Fruit fly (Drosophila melanogaster) whole organism, embryonic: ENCODE data around the gene CG14965.

Source experiments
- BEAF-32 ChIP-seq: fragments of 200-800 bp; sonication (Bioruptor generic); optimal IDR thresholded peaks from 3 replicates; lab custom pipeline; 2017; ENCODE audit warnings: missing biosample characterization, missing genetic modification characterization, mild to moderate bottlenecking, moderate library complexity, missing genetic modification reagents
- C15 ChIP-seq: fragments of 200-800 bp; sonication (Bioruptor generic); IDR thresholded peaks from 3 replicates; pipeline ENCODE4 v1.3.6; 2022; ENCODE audit warnings: missing biosample characterization, missing genetic modification characterization
- CG13287 ChIP-seq: fragments of 200-800 bp; sonication (Bioruptor generic); IDR thresholded peaks from 2 replicates; pipeline ENCODE4 v1.3.6; 2022; ENCODE audit warnings: missing biosample characterization, missing genetic modification characterization; ENCODE audit not compliant: partially characterized antibody
- CG13424 ChIP-seq: fragments of 200-800 bp; sonication (Bioruptor generic); optimal IDR thresholded peaks from 2 replicates; lab custom pipeline; 2019; ENCODE audit warnings: missing biosample characterization, mild to moderate bottlenecking, missing genetic modification characterization, moderate library complexity
- CG14710 ChIP-seq: fragments of 200-800 bp; sonication (Bioruptor generic); optimal IDR thresholded peaks from 3 replicates; lab custom pipeline; 2019; ENCODE audit warnings: missing biosample characterization, mild to moderate bottlenecking, missing genetic modification characterization, moderate library complexity
- CG15479 ChIP-seq: fragments of 200-800 bp; sonication (Bioruptor generic); optimal IDR thresholded peaks from 3 replicates; lab custom pipeline; 2019; ENCODE audit warnings: missing biosample characterization, mild to moderate bottlenecking, missing genetic modification characterization, moderate library complexity
- CG17385 ChIP-seq: fragments of 200-800 bp; sonication (Bioruptor generic); optimal IDR thresholded peaks from 3 replicates; lab custom pipeline; 2018; ENCODE audit warnings: missing biosample characterization, mild to moderate bottlenecking, missing genetic modification characterization
- CG3065 ChIP-seq: fragments of 200-800 bp; sonication (Bioruptor generic); optimal IDR thresholded peaks from 2 replicates; lab custom pipeline; 2016; ENCODE audit warnings: missing biosample characterization, missing genetic modification characterization
- CG34376 ChIP-seq: fragments of 200-800 bp; sonication (Bioruptor generic); optimal IDR thresholded peaks from 2 replicates; lab custom pipeline; 2018; ENCODE audit warnings: missing biosample characterization, mild to moderate bottlenecking, missing genetic modification characterization
- CG3995 ChIP-seq: fragments of 200-800 bp; sonication (Bioruptor generic); optimal IDR thresholded peaks from 3 replicates; lab custom pipeline; 2016; ENCODE audit warnings: missing biosample characterization, missing genetic modification characterization
- CG5953 ChIP-seq: fragments of 200-800 bp; sonication (Bioruptor generic); IDR thresholded peaks from 2 replicates; pipeline ENCODE4 v1.3.6; 2022; ENCODE audit warnings: missing biosample characterization, missing genetic modification characterization
- CG8924 ChIP-seq: fragments of 200-800 bp; optimal IDR thresholded peaks from 3 replicates; lab custom pipeline; 2019; ENCODE audit warnings: missing biosample characterization, mild to moderate bottlenecking, missing genetic modification characterization, moderate library complexity
- CG9797 ChIP-seq: fragments of 200-800 bp; sonication (Bioruptor generic); optimal IDR thresholded peaks from 3 replicates; lab custom pipeline; 2018; ENCODE audit warnings: missing biosample characterization, mild to moderate bottlenecking, missing genetic modification characterization
- CoRest ChIP-seq: fragments of 200-800 bp; sonication (Bioruptor generic); optimal IDR thresholded peaks from 3 replicates; lab custom pipeline; 2018; ENCODE audit warnings: missing biosample characterization, mild to moderate bottlenecking, missing genetic modification characterization, moderate library complexity
- Deaf1 ChIP-seq: fragments of 200-800 bp; optimal IDR thresholded peaks from 3 replicates; lab custom pipeline; 2019; ENCODE audit warnings: missing biosample characterization, mild to moderate bottlenecking, missing genetic modification characterization, moderate library complexity
- Dref ChIP-seq: fragments of 200-800 bp; sonication (Bioruptor generic); IDR thresholded peaks from 2 replicates; pipeline ENCODE4 v1.3.6; 2022; ENCODE audit warnings: missing biosample characterization, missing genetic modification characterization
- GATAe ChIP-seq: fragments of 200-800 bp; sonication (Bioruptor generic); conservative IDR thresholded peaks from 2 replicates; pipeline ENCODE4 v1.3.6; 2022; ENCODE audit warnings: missing biosample characterization, missing genetic modification characterization
- Gug ChIP-seq: fragments of 200-800 bp; sonication (Bioruptor generic); IDR thresholded peaks from 4 replicates; pipeline ENCODE4 v1.3.6; 2022; ENCODE audit warnings: missing biosample characterization, missing genetic modification characterization
- Myb ChIP-seq: fragments of 200-800 bp; sonication (Bioruptor generic); optimal IDR thresholded peaks from 2 replicates; lab custom pipeline; 2016; ENCODE audit warnings: missing biosample characterization, missing genetic modification characterization
- NfI ChIP-seq: fragments of 200-800 bp; sonication (Bioruptor generic); optimal IDR thresholded peaks from 3 replicates; lab custom pipeline; 2018; ENCODE audit warnings: missing biosample characterization, mild to moderate bottlenecking, missing genetic modification characterization, moderate library complexity
- Rfx ChIP-seq: fragments of 200-800 bp; sonication (Bioruptor generic); IDR thresholded peaks from 2 replicates; pipeline ENCODE4 v1.3.6; 2022; ENCODE audit warnings: missing biosample characterization, missing genetic modification characterization
- Spps ChIP-seq: fragments of 200-800 bp; sonication (Bioruptor generic); optimal IDR thresholded peaks from 2 replicates; lab custom pipeline; 2018; ENCODE audit warnings: missing biosample characterization, mild to moderate bottlenecking, missing genetic modification characterization
- bab2 ChIP-seq: fragments of 200-800 bp; sonication (Bioruptor generic); optimal IDR thresholded peaks from 2 replicates; lab custom pipeline; 2016; ENCODE audit warnings: missing biosample characterization, missing genetic modification characterization
- cg ChIP-seq: fragments of 200-800 bp; sonication (Bioruptor generic); optimal IDR thresholded peaks from 3 replicates; lab custom pipeline; 2019; ENCODE audit warnings: missing biosample characterization, mild to moderate bottlenecking, missing genetic modification characterization, moderate library complexity
- crol ChIP-seq: fragments of 200-800 bp; sonication (Bioruptor generic); IDR thresholded peaks from 2 replicates; pipeline ENCODE4 v1.3.6; 2022; ENCODE audit warnings: missing biosample characterization, missing genetic modification characterization
- ftz-f1 ChIP-seq: fragments of 200-800 bp; sonication (Bioruptor generic); optimal IDR thresholded peaks from 2 replicates; lab custom pipeline; 2016; ENCODE audit warnings: missing biosample characterization, missing genetic modification characterization
- gfzf ChIP-seq: fragments of 200-800 bp; sonication (Bioruptor generic); optimal IDR thresholded peaks from 2 replicates; lab custom pipeline; 2016; ENCODE audit warnings: missing biosample characterization, mild to moderate bottlenecking, missing genetic modification characterization, moderate library complexity
- kah ChIP-seq: fragments of 200-800 bp; sonication (Bioruptor generic); optimal IDR thresholded peaks from 2 replicates; lab custom pipeline; 2018; ENCODE audit warnings: missing biosample characterization, mild to moderate bottlenecking, missing genetic modification characterization
- knrl ChIP-seq: fragments of 200-800 bp; sonication (Bioruptor generic); IDR thresholded peaks from 3 replicates; pipeline ENCODE4 v1.3.6; 2022; ENCODE audit warnings: missing biosample characterization, missing genetic modification characterization; ENCODE audit not compliant: partially characterized antibody
- lola ChIP-seq, 3 experiments: fragments of >200 bp in 2 of 3; fragments of 200-800 bp in 1 of 3; sonication (Bioruptor generic) in 1 of 3; optimal IDR thresholded peaks; 2 replicates each; lab custom pipeline; 2017 to 2019; ENCODE audit warnings: missing biosample characterization in 3 of 3, missing genetic modification characterization in 3 of 3, mild to moderate bottlenecking in 1 of 3, moderate library complexity in 1 of 3
- oc ChIP-seq: fragments of 200-800 bp; sonication (Bioruptor generic); optimal IDR thresholded peaks from 2 replicates; lab custom pipeline; 2018; ENCODE audit warnings: missing biosample characterization, mild to moderate bottlenecking, missing genetic modification characterization, moderate library complexity
- phol ChIP-seq: fragments of 200-800 bp; sonication (Bioruptor generic); optimal IDR thresholded peaks from 3 replicates; lab custom pipeline; 2018; ENCODE audit warnings: missing biosample characterization, mild to moderate bottlenecking, missing genetic modification characterization, moderate library complexity
- rib ChIP-seq: fragments of 200-800 bp; sonication (Bioruptor generic); IDR thresholded peaks from 2 replicates; pipeline ENCODE4 v1.3.6; 2022; ENCODE audit warnings: missing biosample characterization, missing genetic modification characterization
- sr ChIP-seq: fragments of 200-800 bp; sonication (Bioruptor generic); IDR thresholded peaks from 3 replicates; pipeline ENCODE4 v1.3.6; 2022; ENCODE audit warnings: missing biosample characterization, missing genetic modification characterization
- twi ChIP-seq: fragments of 200-800 bp; optimal IDR thresholded peaks from 2 replicates; lab custom pipeline; 2019; ENCODE audit warnings: missing biosample characterization, mild to moderate bottlenecking, missing genetic modification characterization, moderate library complexity
- vnd ChIP-seq: fragments of 200-800 bp; sonication (Bioruptor generic); IDR thresholded peaks from 3 replicates; pipeline ENCODE4 v1.3.6; 2022; ENCODE audit warnings: missing biosample characterization, missing genetic modification characterization; ENCODE audit not compliant: partially characterized antibody

The CG14965 gene

DNA sequence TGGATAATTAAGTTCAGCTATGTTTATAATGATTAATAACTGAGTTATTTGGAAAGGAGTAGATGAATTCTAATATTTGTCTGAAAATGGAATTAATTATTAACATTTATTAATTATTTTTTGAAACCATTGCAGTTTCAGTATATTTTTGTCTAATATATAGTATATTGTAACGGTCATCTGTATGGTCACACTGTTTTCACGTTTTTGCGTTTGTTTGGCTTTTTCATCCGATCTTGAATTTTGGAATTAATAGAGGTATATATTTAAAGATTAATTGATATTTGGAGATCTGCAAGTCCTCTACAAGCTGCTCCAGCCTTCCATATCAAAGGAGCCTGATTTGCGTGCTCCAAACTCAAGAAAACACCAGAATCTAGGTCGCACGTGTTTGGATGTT is 23.2 kb downstream of the CG14965 start, which contains the start of the genes CG32278 and CG32281 (continued):
- TF ChIP-seq Myb (GFP tag; lab: Kevin White, UChicago) = peak; percentile 7
- peak; percentile 52 for TF ChIP-seq CG9797 (GFP tag; lab: Kevin White, UChicago)
- TF ChIP-seq BEAF-32 = peak; percentile 11
- no peak for TF ChIP-seq oc
- TF ChIP-seq C15 (GFP tag; lab: Robert Waterston, UW) = no peak
- no peak for TF ChIP-seq vnd (GFP tag; lab: Robert Waterston, UW)
- no peak for TF ChIP-seq CG13424 (tag; lab: Kevin White, UChicago)
- no peak for TF ChIP-seq GATAe (GFP tag; lab: Robert Waterston, UW)
- TF ChIP-seq CoRest (tag; lab: Kevin White, UChicago) = no peak
- peak; percentile 54 for TF ChIP-seq gfzf (GFP tag; lab: Kevin White, UChicago)
- no peak for TF ChIP-seq CG17385
- peak; percentile 67 for TF ChIP-seq CG3995 (GFP tag; lab: Kevin White, UChicago)
- no peak for TF ChIP-seq bab2

DNA sequence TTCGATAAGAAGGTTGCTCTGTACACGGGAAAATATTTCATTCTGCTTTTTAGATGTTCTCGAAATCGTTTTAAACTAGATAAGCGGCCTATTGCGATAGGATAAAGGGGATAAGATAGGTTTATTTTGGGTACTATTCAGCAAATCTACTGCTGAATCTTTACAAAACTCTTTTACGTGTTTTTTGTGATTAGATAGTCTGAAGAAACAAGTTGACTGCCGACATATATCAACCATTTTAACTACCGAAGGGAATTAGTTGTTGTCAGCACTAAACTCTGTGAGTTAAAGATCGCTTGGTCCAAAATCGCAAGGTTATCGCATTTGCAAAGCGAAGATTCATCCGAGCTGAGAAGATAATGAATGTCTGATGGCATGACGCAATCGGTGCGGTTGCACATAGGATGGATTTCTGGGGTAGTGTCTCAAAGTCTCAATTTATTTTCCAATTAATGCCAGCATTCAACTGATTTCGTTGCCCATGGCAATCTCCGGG is 26.0 kb downstream of the CG14965 start, which contains the start of gene Asciz:
Gene Asciz, minus strand, starts transcription at position 51 of the 496 bp plus-strand sequence.
- TF ChIP-seq Dref (no peak), Rfx (GFP tag; lab: Robert Waterston, UW) (peak; percentile 28; the same call in 1 of the 2 replicates), CG15479 (GFP tag; lab: Kevin White, UChicago) (peak; percentile 4), crol (no peak), CG5953 (GFP tag; lab: Robert Waterston, UW) (no peak), lola (GFP tag; optimal IDR thresholded peaks at IDR 0.05; lab: Kevin White, UChicago) (no peak)

DNA sequence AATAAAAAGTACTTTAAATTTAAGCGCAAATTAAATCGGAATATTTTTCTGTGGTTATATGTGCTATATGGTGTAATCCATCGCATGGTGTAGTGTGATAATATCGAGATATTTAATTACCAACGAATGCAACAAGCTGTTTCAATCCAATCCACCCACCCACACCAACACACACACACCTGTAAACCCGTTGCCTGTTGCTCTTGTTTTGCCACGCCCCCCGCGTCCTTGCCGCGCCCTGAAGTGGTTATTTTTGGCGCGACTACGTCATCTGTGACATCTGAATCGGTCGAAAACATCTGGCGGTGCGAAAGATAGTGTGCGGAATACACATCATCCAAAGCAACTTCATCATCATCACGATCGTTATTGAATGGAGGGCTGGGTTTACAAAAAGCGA is 26.9 kb downstream of the CG14965 start:
- TF ChIP-seq NfI (no peak), CG3065 (GFP tag; lab: Kevin White, UChicago) (peak; percentile 85), CG8924 (tag; lab: Kevin White, UChicago) (no peak), Gug (GFP tag; lab: Robert Waterston, UW) (no peak), crol (peak; percentile 66), phol (tag; lab: Kevin White, UChicago) (no peak), knrl (GFP tag; lab: Robert Waterston, UW) (no peak), CG13287 (GFP tag; lab: Robert Waterston, UW) (no peak), cg (peak; percentile 54), rib (GFP tag; lab: Robert Waterston, UW) (0 out of 2 replicates have a peak, but pooled peaks have one; percentile 9), twi (tag; lab: Kevin White, UChicago) (peak; percentile 56), ftz-f1 (GFP tag; lab: Kevin White, UChicago) (peak; percentile 52), kah (GFP tag; lab: Kevin White, UChicago) (peak; percentile 61), CG14710 (no peak), Spps (tag; lab: Kevin White, UChicago) (no peak), sr (GFP tag; lab: Robert Waterston, UW) (0 out of 3 replicates have a peak, but pooled peaks have one; percentile 29), Deaf1 (no peak), CG34376 (GFP tag; lab: Kevin White, UChicago) (peak; percentile 26)
- TF ChIP-seq, all 482 proteins: peak for 9
